Fruit fly (Drosophila melanogaster) whole organism, embryonic: ENCODE results near the gene CG33489.

Source experiments
- CG10979 ChIP-seq: fragments of 200-800 bp; sonication (Bioruptor generic); optimal IDR thresholded peaks from 2 replicates; lab custom pipeline; 2018; ENCODE audit warnings: missing biosample characterization, mild to moderate bottlenecking, missing genetic modification characterization, moderate library complexity
- CG11247 ChIP-seq: fragments of 200-800 bp; sonication (Bioruptor generic); IDR thresholded peaks from 2 replicates; pipeline ENCODE4 v1.3.6; 2022; ENCODE audit warnings: missing biosample characterization, missing genetic modification characterization
- CG12104 ChIP-seq: fragments of 200-800 bp; sonication (Bioruptor generic); optimal IDR thresholded peaks from 3 replicates; lab custom pipeline; 2016; ENCODE audit warnings: missing biosample characterization, missing genetic modification characterization
- CG13296 ChIP-seq: fragments of 200-800 bp; sonication (Bioruptor generic); optimal IDR thresholded peaks from 3 replicates; lab custom pipeline; 2018; ENCODE audit warnings: missing biosample characterization, mild to moderate bottlenecking, missing genetic modification characterization
- CG14710 ChIP-seq: fragments of 200-800 bp; sonication (Bioruptor generic); optimal IDR thresholded peaks from 3 replicates; lab custom pipeline; 2019; ENCODE audit warnings: missing biosample characterization, mild to moderate bottlenecking, missing genetic modification characterization, moderate library complexity
- CG18599 ChIP-seq: fragments of 200-800 bp; sonication (Bioruptor generic); optimal IDR thresholded peaks from 3 replicates; lab custom pipeline; 2017; ENCODE audit warnings: missing biosample characterization, missing genetic modification characterization, mild to moderate bottlenecking, moderate library complexity, missing genetic modification reagents
- CG32532 ChIP-seq: fragments of 200-800 bp; sonication (Bioruptor generic); IDR thresholded peaks from 2 replicates; pipeline ENCODE4 v1.3.6; 2022; ENCODE audit warnings: missing biosample characterization, missing genetic modification characterization
- CG6254 ChIP-seq: fragments of 200-800 bp; sonication (Bioruptor generic); optimal IDR thresholded peaks from 3 replicates; lab custom pipeline; 2017; ENCODE audit warnings: mild to moderate bottlenecking, missing biosample characterization, missing genetic modification reagents, missing genetic modification characterization
- CG6654 ChIP-seq: fragments of 200-800 bp; sonication (Bioruptor generic); optimal IDR thresholded peaks from 2 replicates; lab custom pipeline; 2017; ENCODE audit warnings: missing biosample characterization, mild to moderate bottlenecking, missing genetic modification characterization
- CG7987 ChIP-seq: fragments of 200-800 bp; sonication (Bioruptor generic); optimal IDR thresholded peaks from 2 replicates; lab custom pipeline; 2018; ENCODE audit warnings: missing biosample characterization, mild to moderate bottlenecking, missing genetic modification characterization, moderate library complexity
- Dbx ChIP-seq: fragments of 200-800 bp; sonication (Bioruptor generic); IDR thresholded peaks from 3 replicates; pipeline ENCODE4 v1.3.6; 2022; ENCODE audit warnings: missing biosample characterization, missing genetic modification characterization
- Opbp ChIP-seq: fragments of 200-800 bp; sonication (Bioruptor generic); IDR thresholded peaks from 3 replicates; pipeline ENCODE4 v1.3.6; 2022; ENCODE audit warnings: missing biosample characterization, missing genetic modification characterization; ENCODE audit not compliant: partially characterized antibody
- Trl ChIP-seq, 3 experiments: fragments of >200 bp in 2 of 3; fragments of 200-800 bp in 1 of 3; sonication (Bioruptor generic) in 1 of 3; optimal IDR thresholded peaks; 2 replicates in 1 of 3; 3 replicates in 2 of 3; lab custom pipeline; 2016 to 2017; ENCODE audit warnings: missing biosample characterization in 1 of 3, missing genetic modification characterization in 1 of 3
- Vsx1 ChIP-seq: fragments of 200-800 bp; sonication (Bioruptor generic); optimal IDR thresholded peaks from 2 replicates; lab custom pipeline; 2017; ENCODE audit warnings: missing biosample characterization, mild to moderate bottlenecking, missing genetic modification characterization, missing genetic modification reagents
- ato ChIP-seq: fragments of 200-800 bp; sonication (Bioruptor generic); IDR thresholded peaks from 2 replicates; pipeline ENCODE4 v1.3.6; 2022; ENCODE audit warnings: missing biosample characterization, missing genetic modification characterization; ENCODE audit not compliant: partially characterized antibody
- br ChIP-seq: fragments of >200 bp; optimal IDR thresholded peaks from 2 replicates; lab custom pipeline; 2017
- cg ChIP-seq: fragments of 200-800 bp; sonication (Bioruptor generic); optimal IDR thresholded peaks from 3 replicates; lab custom pipeline; 2019; ENCODE audit warnings: missing biosample characterization, mild to moderate bottlenecking, missing genetic modification characterization, moderate library complexity
- chinmo ChIP-seq: fragments of 200-800 bp; sonication (Bioruptor generic); IDR thresholded peaks from 4 replicates; pipeline ENCODE4 v1.3.6; 2022; ENCODE audit warnings: missing biosample characterization, missing genetic modification characterization; ENCODE audit not compliant: partially characterized antibody
- da ChIP-seq: fragments of 200-800 bp; sonication (Bioruptor generic); optimal IDR thresholded peaks from 2 replicates; lab custom pipeline; 2016; ENCODE audit warnings: missing biosample characterization, missing genetic modification characterization
- dimm ChIP-seq: fragments of 200-800 bp; sonication (Bioruptor generic); IDR thresholded peaks from 2 replicates; pipeline ENCODE4 v1.3.6; 2022; ENCODE audit warnings: missing biosample characterization, missing genetic modification characterization
- disco-r ChIP-seq: fragments of 200-800 bp; sonication (Bioruptor generic); optimal IDR thresholded peaks from 2 replicates; lab custom pipeline; 2016; ENCODE audit warnings: missing biosample characterization, missing genetic modification characterization
- dpn ChIP-seq, 2 experiments: fragments of 200-800 bp; sonication (Bioruptor generic); optimal IDR thresholded peaks; 3 replicates each; lab custom pipeline; 2016; ENCODE audit warnings: missing biosample characterization in 2 of 2, missing genetic modification characterization in 2 of 2
- fu2 ChIP-seq: fragments of 200-800 bp; sonication (Bioruptor generic); optimal IDR thresholded peaks from 2 replicates; lab custom pipeline; 2016; ENCODE audit warnings: missing biosample characterization, missing genetic modification characterization
- grau ChIP-seq: fragments of 200-800 bp; optimal IDR thresholded peaks from 3 replicates; lab custom pipeline; 2019; ENCODE audit warnings: missing biosample characterization, mild to moderate bottlenecking, missing genetic modification characterization, moderate library complexity
- gt ChIP-seq: fragments of 200-800 bp; sonication (Bioruptor generic); IDR thresholded peaks from 2 replicates; pipeline ENCODE4 v1.3.6; 2022; ENCODE audit warnings: missing biosample characterization, missing genetic modification characterization
- hkb ChIP-seq, 2 experiments: fragments of 200-800 bp in 1 of 2; fragments of >200 bp in 1 of 2; sonication (Bioruptor generic) in 1 of 2; IDR thresholded peaks in 1 of 2; optimal IDR thresholded peaks in 1 of 2; 2 replicates each; pipeline versions ENCODE4 v1.3.6 to Lab custom; 2017 to 2022; ENCODE audit warnings: missing biosample characterization in 1 of 2, missing genetic modification characterization in 1 of 2
- jumu ChIP-seq: fragments of 200-800 bp; sonication (Bioruptor generic); optimal IDR thresholded peaks from 3 replicates; lab custom pipeline; 2016; ENCODE audit warnings: missing biosample characterization, missing genetic modification characterization
- kay ChIP-seq: fragments of 200-800 bp; sonication (Bioruptor generic); optimal IDR thresholded peaks from 2 replicates; lab custom pipeline; 2016; ENCODE audit warnings: missing biosample characterization, missing genetic modification characterization
- klu ChIP-seq: fragments of 200-800 bp; sonication (Bioruptor generic); IDR thresholded peaks from 2 replicates; pipeline ENCODE4 v1.3.6; 2022; ENCODE audit warnings: missing biosample characterization, missing genetic modification characterization
- kni ChIP-seq: fragments of 200-800 bp; sonication (Bioruptor generic); optimal IDR thresholded peaks from 3 replicates; lab custom pipeline; 2017; ENCODE audit warnings: mild to moderate bottlenecking, missing biosample characterization, missing genetic modification reagents, missing genetic modification characterization
- knrl ChIP-seq: fragments of 200-800 bp; sonication (Bioruptor generic); IDR thresholded peaks from 3 replicates; pipeline ENCODE4 v1.3.6; 2022; ENCODE audit warnings: missing biosample characterization, missing genetic modification characterization; ENCODE audit not compliant: partially characterized antibody
- lov ChIP-seq, 2 experiments: fragments of 200-800 bp in 1 of 2; fragments of >200 bp in 1 of 2; sonication (Bioruptor generic) in 1 of 2; IDR thresholded peaks in 1 of 2; optimal IDR thresholded peaks in 1 of 2; 2 replicates in 1 of 2; 3 replicates in 1 of 2; pipeline versions ENCODE4 v1.3.6 to Lab custom; 2017 to 2022; ENCODE audit warnings: missing biosample characterization in 1 of 2, missing genetic modification characterization in 1 of 2
- mam ChIP-seq: fragments of 200-800 bp; sonication (Bioruptor generic); optimal IDR thresholded peaks from 3 replicates; lab custom pipeline; 2016; ENCODE audit warnings: missing biosample characterization, missing genetic modification characterization
- nmo ChIP-seq: fragments of 200-800 bp; sonication (Bioruptor generic); optimal IDR thresholded peaks from 2 replicates; lab custom pipeline; 2018; ENCODE audit warnings: missing biosample characterization, mild to moderate bottlenecking, missing genetic modification characterization, moderate library complexity
- pfk ChIP-seq: fragments of 200-800 bp; sonication (Bioruptor generic); optimal IDR thresholded peaks from 2 replicates; lab custom pipeline; 2018; ENCODE audit warnings: missing biosample characterization, mild to moderate bottlenecking, missing genetic modification characterization, moderate library complexity
- phol ChIP-seq: fragments of 200-800 bp; sonication (Bioruptor generic); optimal IDR thresholded peaks from 3 replicates; lab custom pipeline; 2018; ENCODE audit warnings: missing biosample characterization, mild to moderate bottlenecking, missing genetic modification characterization, moderate library complexity
- prd ChIP-seq, 3 experiments: fragments of >200 bp in 2 of 3; fragments of 200-800 bp in 1 of 3; sonication (Bioruptor generic) in 1 of 3; optimal IDR thresholded peaks in 2 of 3; IDR thresholded peaks in 1 of 3; 2 replicates in 2 of 3; 3 replicates in 1 of 3; pipeline versions ENCODE4 v1.3.6 to Lab custom; 2017 to 2022; ENCODE audit warnings: missing biosample characterization in 1 of 3, missing genetic modification characterization in 1 of 3
- ranshi ChIP-seq: fragments of 200-800 bp; sonication (Bioruptor generic); IDR thresholded peaks from 2 replicates; pipeline ENCODE4 v1.3.6; 2022; ENCODE audit warnings: missing biosample characterization, missing genetic modification characterization
- row ChIP-seq: fragments of 200-800 bp; sonication (Bioruptor generic); IDR thresholded peaks from 3 replicates; pipeline ENCODE4 v1.3.6; 2022; ENCODE audit warnings: missing biosample characterization, missing genetic modification characterization
- shn ChIP-seq: fragments of 200-800 bp; sonication (Bioruptor generic); optimal IDR thresholded peaks from 3 replicates; lab custom pipeline; 2016; ENCODE audit warnings: missing biosample characterization, missing genetic modification characterization
- so ChIP-seq: fragments of 200-800 bp; sonication (Bioruptor generic); IDR thresholded peaks from 3 replicates; pipeline ENCODE4 v1.3.6; 2022; ENCODE audit warnings: missing biosample characterization, missing genetic modification characterization
- sqz ChIP-seq: fragments of 200-800 bp; sonication (Bioruptor generic); optimal IDR thresholded peaks from 3 replicates; lab custom pipeline; 2018; ENCODE audit warnings: missing biosample characterization, mild to moderate bottlenecking, missing genetic modification characterization
- tll ChIP-seq, 2 experiments: fragments of 200-800 bp in 1 of 2; fragments of >200 bp in 1 of 2; sonication (Bioruptor generic) in 1 of 2; optimal IDR thresholded peaks; 2 replicates each; lab custom pipeline; 2017 to 2019; ENCODE audit warnings: missing biosample characterization in 2 of 2, missing genetic modification characterization in 2 of 2, mild to moderate bottlenecking in 1 of 2, moderate library complexity in 1 of 2
- twi ChIP-seq: fragments of 200-800 bp; optimal IDR thresholded peaks from 2 replicates; lab custom pipeline; 2019; ENCODE audit warnings: missing biosample characterization, mild to moderate bottlenecking, missing genetic modification characterization, moderate library complexity
- vvl ChIP-seq: fragments of 200-800 bp; sonication (Bioruptor generic); IDR thresholded peaks from 2 replicates; pipeline ENCODE4 v1.3.6; 2022; ENCODE audit warnings: missing biosample characterization, missing genetic modification characterization
- zen2 ChIP-seq: fragments of 200-800 bp; sonication (Bioruptor generic); IDR thresholded peaks from 3 replicates; pipeline ENCODE4 v1.3.6; 2022; ENCODE audit warnings: missing biosample characterization, missing genetic modification characterization; ENCODE audit not compliant: partially characterized antibody

The CG33489 gene

dm6 chr3L:11548009-11548408 is 28.8 kb downstream of the CG33489 start (continued):
- TF ChIP-seq da (GFP tag; lab: Kevin White, UChicago) (no peak), dpn (GFP tag; optimal IDR thresholded peaks at IDR 0.05; lab: Kevin White, UChicago) (no peak), zen2 (GFP tag; lab: Robert Waterston, UW) (no peak), jumu (GFP tag; lab: Kevin White, UChicago) (no peak)

DNA sequence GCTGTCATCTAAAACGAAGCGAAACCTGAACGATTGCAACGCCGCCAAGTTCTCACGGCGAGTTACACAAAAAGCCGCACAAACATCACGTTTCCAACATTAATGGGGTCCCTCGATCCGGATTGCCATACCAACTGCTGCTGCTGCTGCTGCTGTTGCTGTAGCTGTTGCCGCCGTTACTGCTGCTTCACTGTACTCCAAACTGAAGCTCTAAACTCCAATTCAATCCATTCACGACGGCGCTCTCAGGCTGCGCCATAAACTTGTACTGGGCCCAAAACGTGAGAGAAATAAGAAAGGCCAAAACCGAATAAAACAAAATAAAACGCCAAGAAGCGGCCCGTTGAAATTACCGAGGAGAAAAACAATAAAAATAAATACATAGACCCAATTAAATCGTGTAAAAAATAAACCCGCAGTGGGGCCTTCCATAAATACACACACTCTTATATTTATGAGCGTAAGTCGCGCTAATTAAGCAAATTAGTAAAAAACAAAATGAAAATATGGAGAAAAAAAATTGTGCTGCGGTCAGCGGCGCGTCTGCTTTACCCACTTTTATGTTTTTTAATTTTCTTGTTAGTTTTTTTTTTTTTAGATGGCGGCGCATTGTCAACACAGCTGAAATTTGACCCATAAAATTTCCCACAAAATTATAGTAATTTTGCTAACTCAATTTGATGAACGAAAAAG is 29.4 kb downstream of the CG33489 start:
- TF ChIP-seq Vsx1 (GFP tag; lab: Kevin White, UChicago) (peak; percentile 47), kni (GFP tag; lab: Kevin White, UChicago) (peak; percentile 77), mam (GFP tag; lab: Kevin White, UChicago) (no peak), br (lab: Kevin White, UChicago) (no peak), CG32532 (GFP tag; lab: Robert Waterston, UW) (no peak), grau (tag; lab: Kevin White, UChicago) (peak; percentile 71), tll (GFP tag; optimal IDR thresholded peaks at IDR 0.05; lab: Kevin White, UChicago) (no peak), so (no peak), disco-r (GFP tag; lab: Kevin White, UChicago) (no peak), gt (GFP tag; lab: Robert Waterston, UW) (no peak), row (GFP tag; lab: Robert Waterston, UW) (no peak), twi (tag; lab: Kevin White, UChicago) (no peak), hkb (optimal IDR thresholded peaks at IDR 0.05; lab: Kevin White, UChicago) (no peak), hkb (GFP tag; IDR thresholded peaks at IDR 0.05; lab: Robert Waterston, UW) (no peak), CG6254 (GFP tag; lab: Kevin White, UChicago) (no peak), pfk (GFP tag; lab: Kevin White, UChicago) (no peak), Dbx (GFP tag; lab: Robert Waterston, UW) (no peak), lov (optimal IDR thresholded peaks at IDR 0.05; lab: Kevin White, UChicago) (no peak), lov (GFP tag; IDR thresholded peaks at IDR 0.05; lab: Robert Waterston, UW) (no peak), dimm (GFP tag; lab: Robert Waterston, UW) (no peak), chinmo (0 out of 4 replicates have a peak, but pooled peaks have one; percentile 39), klu (no peak), prd (optimal IDR thresholded peaks at IDR 0.05; lab: Kevin White, UChicago) (no peak), prd (GFP tag; IDR thresholded peaks at IDR 0.05; lab: Robert Waterston, UW) (no peak), CG7987 (GFP tag; lab: Kevin White, UChicago) (no peak), nmo (no peak), CG11247 (GFP tag; lab: Robert Waterston, UW) (no peak), Trl (optimal IDR thresholded peaks at IDR 0.05; lab: Kevin White, UChicago) (no peak), Trl (GFP tag; optimal IDR thresholded peaks at IDR 0.05; lab: Kevin White, UChicago) (no peak), CG14710 (tag; lab: Kevin White, UChicago) (no peak), sqz (GFP tag; lab: Kevin White, UChicago) (peak; percentile 29), shn (GFP tag; lab: Kevin White, UChicago) (no peak), kay (GFP tag; lab: Kevin White, UChicago) (no peak), CG10979 (tag; lab: Kevin White, UChicago) (no peak), Opbp (no peak), CG12104 (GFP tag; lab: Kevin White, UChicago) (no peak), CG6654 (GFP tag; lab: Kevin White, UChicago) (no peak), CG18599 (GFP tag; lab: Kevin White, UChicago) (no peak), phol (no peak), vvl (GFP tag; lab: Robert Waterston, UW) (no peak), knrl (GFP tag; lab: Robert Waterston, UW) (no peak), cg (GFP tag; lab: Kevin White, UChicago) (no peak), CG13296 (GFP tag; lab: Kevin White, UChicago) (no peak), fu2 (GFP tag; lab: Kevin White, UChicago) (no peak), ranshi (GFP tag; lab: Robert Waterston, UW) (no peak), ato (GFP tag; lab: Robert Waterston, UW) (no peak)
